Fruit fly (Drosophila melanogaster) whole organism, embryonic: ENCODE results near the gene CG15212.

Experiments
- Awh ChIP-seq: fragments of 200-800 bp; sonication (Bioruptor generic); IDR thresholded peaks from 2 replicates; pipeline ENCODE4, ENCODE4 v1.3.6; 2022; ENCODE audit warnings: missing biosample characterization, missing genetic modification characterization
- BtbVII ChIP-seq: fragments of 200-800 bp; sonication (Bioruptor generic); optimal IDR thresholded peaks from 3 replicates; lab custom pipeline; 2017; ENCODE audit warnings: missing biosample characterization, mild to moderate bottlenecking, missing genetic modification characterization
- CG12104 ChIP-seq: fragments of 200-800 bp; sonication (Bioruptor generic); optimal IDR thresholded peaks from 3 replicates; lab custom pipeline; 2016; ENCODE audit warnings: missing biosample characterization, missing genetic modification characterization
- CG13624 ChIP-seq: fragments of 200-800 bp; sonication (Bioruptor generic); optimal IDR thresholded peaks from 2 replicates; lab custom pipeline; 2016; ENCODE audit warnings: missing biosample characterization, missing genetic modification characterization
- CG17186 ChIP-seq: fragments of 200-800 bp; sonication (Bioruptor generic); optimal IDR thresholded peaks from 3 replicates; lab custom pipeline; 2017; ENCODE audit warnings: missing biosample characterization, missing genetic modification reagents, missing genetic modification characterization
- CG17361 ChIP-seq: fragments of 200-800 bp; sonication (Bioruptor generic); IDR thresholded peaks from 3 replicates; pipeline ENCODE4 v1.3.6; 2022; ENCODE audit warnings: missing biosample characterization, missing genetic modification characterization
- CG17385 ChIP-seq: fragments of 200-800 bp; sonication (Bioruptor generic); optimal IDR thresholded peaks from 3 replicates; lab custom pipeline; 2018; ENCODE audit warnings: missing biosample characterization, mild to moderate bottlenecking, missing genetic modification characterization
- CG18262 ChIP-seq: fragments of 200-800 bp; optimal IDR thresholded peaks from 3 replicates; lab custom pipeline; 2019; ENCODE audit warnings: missing biosample characterization, mild to moderate bottlenecking, missing genetic modification characterization, moderate library complexity
- CG18599 ChIP-seq: fragments of 200-800 bp; sonication (Bioruptor generic); optimal IDR thresholded peaks from 3 replicates; lab custom pipeline; 2017; ENCODE audit warnings: missing biosample characterization, missing genetic modification characterization, mild to moderate bottlenecking, moderate library complexity, missing genetic modification reagents
- CG2678 ChIP-seq: fragments of 200-800 bp; sonication (Bioruptor generic); optimal IDR thresholded peaks from 3 replicates; lab custom pipeline; 2019; ENCODE audit warnings: missing biosample characterization, mild to moderate bottlenecking, missing genetic modification characterization, moderate library complexity
- CG32767 ChIP-seq: fragments of 200-800 bp; sonication (Bioruptor generic); IDR thresholded peaks from 2 replicates; pipeline ENCODE4 v1.3.6; 2022; ENCODE audit warnings: missing biosample characterization, missing genetic modification characterization
- CG32772 ChIP-seq: fragments of 200-800 bp; sonication (Bioruptor generic); IDR thresholded peaks from 2 replicates; pipeline ENCODE4 v1.3.6; 2022; ENCODE audit warnings: missing biosample characterization, missing genetic modification characterization
- CG3281 ChIP-seq: fragments of 200-800 bp; sonication (Bioruptor generic); optimal IDR thresholded peaks from 3 replicates; lab custom pipeline; 2017; ENCODE audit warnings: missing biosample characterization, mild to moderate bottlenecking, missing genetic modification characterization
- CG4282 ChIP-seq: fragments of 200-800 bp; sonication (Bioruptor generic); optimal IDR thresholded peaks from 2 replicates; lab custom pipeline; 2016; ENCODE audit warnings: missing biosample characterization, missing genetic modification characterization
- CG5953 ChIP-seq: fragments of 200-800 bp; sonication (Bioruptor generic); IDR thresholded peaks from 2 replicates; pipeline ENCODE4 v1.3.6; 2022; ENCODE audit warnings: missing biosample characterization, missing genetic modification characterization
- CG6175 ChIP-seq: fragments of 200-800 bp; sonication (Bioruptor generic); IDR thresholded peaks from 3 replicates; pipeline ENCODE4 v1.3.6; 2022; ENCODE audit warnings: missing biosample characterization, missing genetic modification characterization
- CG7928 ChIP-seq: fragments of 200-800 bp; sonication (Bioruptor generic); optimal IDR thresholded peaks from 2 replicates; lab custom pipeline; 2017; ENCODE audit warnings: missing biosample characterization, mild to moderate bottlenecking, missing genetic modification characterization
- CG7963 ChIP-seq: fragments of 200-800 bp; sonication (Bioruptor generic); IDR thresholded peaks from 3 replicates; pipeline ENCODE4 v1.3.6; 2022; ENCODE audit warnings: missing biosample characterization, missing genetic modification characterization; ENCODE audit not compliant: partially characterized antibody
- CG7987 ChIP-seq: fragments of 200-800 bp; sonication (Bioruptor generic); optimal IDR thresholded peaks from 2 replicates; lab custom pipeline; 2018; ENCODE audit warnings: missing biosample characterization, mild to moderate bottlenecking, missing genetic modification characterization, moderate library complexity
- CG8478 ChIP-seq: fragments of >200 bp; optimal IDR thresholded peaks from 2 replicates; lab custom pipeline; 2018
- CrebB ChIP-seq: fragments of 200-800 bp; sonication (Bioruptor generic); optimal IDR thresholded peaks from 3 replicates; lab custom pipeline; 2018; ENCODE audit warnings: missing biosample characterization, mild to moderate bottlenecking, missing genetic modification characterization
- Deaf1 ChIP-seq: fragments of 200-800 bp; optimal IDR thresholded peaks from 3 replicates; lab custom pipeline; 2019; ENCODE audit warnings: missing biosample characterization, mild to moderate bottlenecking, missing genetic modification characterization, moderate library complexity
- Doc2 ChIP-seq: fragments of 200-800 bp; sonication (Bioruptor generic); IDR thresholded peaks from 2 replicates; pipeline ENCODE4 v1.3.6; 2022; ENCODE audit warnings: missing biosample characterization, missing genetic modification characterization
- Fer1 ChIP-seq: fragments of 200-800 bp; sonication (Bioruptor generic); optimal IDR thresholded peaks from 2 replicates; lab custom pipeline; 2017; ENCODE audit warnings: missing biosample characterization, mild to moderate bottlenecking, missing genetic modification characterization
- Gsc ChIP-seq: fragments of 200-800 bp; sonication (Bioruptor generic); IDR thresholded peaks from 2 replicates; pipeline ENCODE4 v1.3.6; 2022; ENCODE audit warnings: missing biosample characterization, missing genetic modification characterization
- MTF-1 ChIP-seq: fragments of 200-800 bp; sonication (Bioruptor generic); optimal IDR thresholded peaks from 2 replicates; lab custom pipeline; 2018; ENCODE audit warnings: missing biosample characterization, mild to moderate bottlenecking, missing genetic modification characterization, borderline replicate concordance
- Med ChIP-seq: fragments of 200-800 bp; sonication (Bioruptor generic); peaks from one replicate; lab custom pipeline; 2016; ENCODE audit warnings: missing biosample characterization, missing genetic modification characterization, mild to moderate bottlenecking, inconsistent platforms, moderate library complexity
- NC2α ChIP-seq: fragments of 200-800 bp; sonication (Bioruptor generic); optimal IDR thresholded peaks from 2 replicates; lab custom pipeline; 2016; ENCODE audit warnings: missing biosample characterization, missing genetic modification characterization
- Poxn ChIP-seq: fragments of 200-800 bp; sonication (Bioruptor generic); IDR thresholded peaks from 2 replicates; pipeline ENCODE4 v1.3.6; 2022; ENCODE audit warnings: missing biosample characterization, missing genetic modification characterization
- Side ChIP-seq: fragments of 200-800 bp; sonication (Bioruptor generic); optimal IDR thresholded peaks from 2 replicates; lab custom pipeline; 2016; ENCODE audit warnings: missing biosample characterization, missing genetic modification characterization
- dan ChIP-seq: fragments of 200-800 bp; sonication (Bioruptor generic); IDR thresholded peaks from 2 replicates; pipeline ENCODE4 v1.3.6; 2022; ENCODE audit warnings: missing biosample characterization, missing genetic modification characterization
- dati ChIP-seq: fragments of 200-800 bp; sonication (Bioruptor generic); IDR thresholded peaks from 2 replicates; pipeline ENCODE4 v1.3.6; 2022; ENCODE audit warnings: missing biosample characterization, missing genetic modification characterization
- disco-r ChIP-seq: fragments of 200-800 bp; sonication (Bioruptor generic); optimal IDR thresholded peaks from 2 replicates; lab custom pipeline; 2016; ENCODE audit warnings: missing biosample characterization, missing genetic modification characterization
- emc ChIP-seq: fragments of 200-800 bp; sonication (Bioruptor generic); optimal IDR thresholded peaks from 2 replicates; lab custom pipeline; 2016; ENCODE audit warnings: missing biosample characterization, missing genetic modification characterization
- eve ChIP-seq, 2 experiments: fragments of >200 bp; optimal IDR thresholded peaks; 2 replicates each; lab custom pipeline; 2017; ENCODE audit warnings: missing biosample characterization in 2 of 2, missing genetic modification characterization in 2 of 2
- ewg ChIP-seq: fragments of 200-800 bp; sonication (Bioruptor generic); optimal IDR thresholded peaks from 3 replicates; lab custom pipeline; 2017; ENCODE audit warnings: mild to moderate bottlenecking, missing biosample characterization, missing genetic modification reagents, missing genetic modification characterization
- fd64A ChIP-seq: fragments of 200-800 bp; sonication (Bioruptor generic); optimal IDR thresholded peaks from 3 replicates; lab custom pipeline; 2018; ENCODE audit warnings: missing biosample characterization, mild to moderate bottlenecking, missing genetic modification characterization
- hbn ChIP-seq: fragments of 200-800 bp; sonication (Bioruptor generic); IDR thresholded peaks from 2 replicates; pipeline ENCODE4 v1.3.6; 2022; ENCODE audit warnings: missing biosample characterization, missing genetic modification characterization; ENCODE audit not compliant: partially characterized antibody
- klu ChIP-seq: fragments of 200-800 bp; sonication (Bioruptor generic); IDR thresholded peaks from 2 replicates; pipeline ENCODE4 v1.3.6; 2022; ENCODE audit warnings: missing biosample characterization, missing genetic modification characterization
- kni ChIP-seq: fragments of 200-800 bp; sonication (Bioruptor generic); optimal IDR thresholded peaks from 3 replicates; lab custom pipeline; 2017; ENCODE audit warnings: mild to moderate bottlenecking, missing biosample characterization, missing genetic modification reagents, missing genetic modification characterization
- knrl ChIP-seq: fragments of 200-800 bp; sonication (Bioruptor generic); IDR thresholded peaks from 3 replicates; pipeline ENCODE4 v1.3.6; 2022; ENCODE audit warnings: missing biosample characterization, missing genetic modification characterization; ENCODE audit not compliant: partially characterized antibody
- lilli ChIP-seq: fragments of 200-800 bp; sonication (Bioruptor generic); optimal IDR thresholded peaks from 3 replicates; lab custom pipeline; 2016; ENCODE audit warnings: missing biosample characterization, missing genetic modification characterization
- pb ChIP-seq: fragments of 200-800 bp; sonication (Bioruptor generic); optimal IDR thresholded peaks from 3 replicates; lab custom pipeline; 2016; ENCODE audit warnings: missing biosample characterization, missing genetic modification characterization
- pnt ChIP-seq: fragments of 200-800 bp; sonication (Bioruptor generic); optimal IDR thresholded peaks from 3 replicates; lab custom pipeline; 2016; ENCODE audit warnings: missing biosample characterization, missing genetic modification characterization
- ro ChIP-seq: fragments of 200-800 bp; sonication (Bioruptor generic); IDR thresholded peaks from 2 replicates; pipeline ENCODE4 v1.3.6; 2022; ENCODE audit warnings: missing biosample characterization, missing genetic modification characterization
- row ChIP-seq: fragments of 200-800 bp; sonication (Bioruptor generic); IDR thresholded peaks from 3 replicates; pipeline ENCODE4 v1.3.6; 2022; ENCODE audit warnings: missing biosample characterization, missing genetic modification characterization
- salm ChIP-seq: fragments of 200-800 bp; sonication (Bioruptor generic); optimal IDR thresholded peaks from 2 replicates; lab custom pipeline; 2018; ENCODE audit warnings: missing biosample characterization, mild to moderate bottlenecking, missing genetic modification characterization
- seq ChIP-seq: fragments of 200-800 bp; sonication (Bioruptor generic); IDR thresholded peaks from 2 replicates; pipeline ENCODE4 v1.3.6; 2022; ENCODE audit warnings: missing biosample characterization, missing genetic modification characterization
- tap ChIP-seq: fragments of 200-800 bp; optimal IDR thresholded peaks from 3 replicates; lab custom pipeline; 2019; ENCODE audit warnings: missing biosample characterization, mild to moderate bottlenecking, missing genetic modification characterization, moderate library complexity
- unpg ChIP-seq: fragments of 200-800 bp; sonication (Bioruptor generic); optimal IDR thresholded peaks from 3 replicates; lab custom pipeline; 2018; ENCODE audit warnings: missing biosample characterization, mild to moderate bottlenecking, missing genetic modification characterization, moderate library complexity
- wor ChIP-seq: fragments of 200-800 bp; sonication (Bioruptor generic); IDR thresholded peaks from 2 replicates; pipeline ENCODE4 v1.3.6; 2022; ENCODE audit warnings: missing biosample characterization, missing genetic modification characterization
- z ChIP-seq: fragments of 200-800 bp; sonication (Bioruptor generic); IDR thresholded peaks from 3 replicates; pipeline ENCODE4 v1.3.6; 2022; ENCODE audit warnings: missing biosample characterization, missing genetic modification characterization

The CG15212 gene

dm6 chr3L:5139312-5139711, 8.0 kb downstream of the CG15212 start, which contains the start of the genes Tcs5 and CHMP2B (continued):
- TF ChIP-seq CG4282: peak; percentile 99
- peak; percentile 99 for TF ChIP-seq MTF-1 (GFP tag; lab: Kevin White, UChicago)
- TF ChIP-seq CG32772 (GFP tag; lab: Robert Waterston, UW): peak; percentile 100
- peak; percentile 100 for TF ChIP-seq Awh
- peak; percentile 100 for TF ChIP-seq CG5953 (GFP tag; lab: Robert Waterston, UW)
- TF ChIP-seq CG13624: peak; percentile 100
- peak; percentile 100 for TF ChIP-seq seq (GFP tag; lab: Robert Waterston, UW)
- peak; percentile 99 for TF ChIP-seq pnt (GFP tag; lab: Kevin White, UChicago)
- TF ChIP-seq eve (GFP tag; optimal IDR thresholded peaks at IDR 0.05; lab: Kevin White, UChicago): peak in 1 of 2 experiments; percentile 80
- TF ChIP-seq row (GFP tag; lab: Robert Waterston, UW): peak; percentile 100
- TF ChIP-seq knrl (GFP tag; lab: Robert Waterston, UW): peak; percentile 54
- TF ChIP-seq pb (GFP tag; lab: Kevin White, UChicago): peak; percentile 99
- TF ChIP-seq CrebB (tag; lab: Kevin White, UChicago): peak; percentile 99
- peak; percentile 96 for TF ChIP-seq CG17186 (GFP tag; lab: Kevin White, UChicago)
- peak; percentile 99 for TF ChIP-seq CG17385 (GFP tag; lab: Kevin White, UChicago)
- peak; percentile 100 for TF ChIP-seq wor
- TF ChIP-seq Poxn: peak; percentile 100
- peak; percentile 100 for TF ChIP-seq CG2678 (tag; lab: Kevin White, UChicago)
- peak; percentile 99 for TF ChIP-seq ewg (GFP tag; lab: Kevin White, UChicago)
- peak; percentile 100 for TF ChIP-seq CG6175
- TF ChIP-seq dan: peak; percentile 100
- TF ChIP-seq emc (GFP tag; lab: Kevin White, UChicago): peak; percentile 99
- TF ChIP-seq salm (tag; lab: Kevin White, UChicago): peak; percentile 99
- TF ChIP-seq klu (GFP tag; lab: Robert Waterston, UW): peak; percentile 100
- peak; percentile 90 for TF ChIP-seq Deaf1 (tag; lab: Kevin White, UChicago)
- peak; percentile 99 for TF ChIP-seq CG7987 (GFP tag; lab: Kevin White, UChicago)
- TF ChIP-seq CG18262 (tag; lab: Kevin White, UChicago): peak; percentile 97
- TF ChIP-seq disco-r (GFP tag; lab: Kevin White, UChicago): peak; percentile 99
- peak; percentile 99 for TF ChIP-seq NC2α (GFP tag; lab: Kevin White, UChicago)
- peak; percentile 100 for TF ChIP-seq ro (GFP tag; lab: Robert Waterston, UW)
- TF ChIP-seq Gsc (GFP tag; lab: Robert Waterston, UW): peak; percentile 100
- TF ChIP-seq Med (GFP tag; lab: Kevin White, UChicago): peak; percentile 100
- peak; percentile 96 for TF ChIP-seq CG17361 (GFP tag; lab: Robert Waterston, UW)
- peak; percentile 99 for TF ChIP-seq fd64A
- no peak for TF ChIP-seq hbn (GFP tag; lab: Robert Waterston, UW)
- TF ChIP-seq CG3281: peak; percentile 99
- peak; percentile 100 for TF ChIP-seq unpg (GFP tag; lab: Kevin White, UChicago)
- no peak for TF ChIP-seq CG7963
- peak; percentile 98 for TF ChIP-seq kni (GFP tag; lab: Kevin White, UChicago)
- TF ChIP-seq CG8478 (lab: Kevin White, UChicago): no peak
- peak; percentile 100 for TF ChIP-seq lilli (GFP tag; lab: Kevin White, UChicago)
- TF ChIP-seq dati (GFP tag; lab: Robert Waterston, UW): peak; percentile 100
- peak; percentile 99 for TF ChIP-seq Fer1 (GFP tag; lab: Kevin White, UChicago)
- TF ChIP-seq CG7928: peak; percentile 88
- peak; percentile 100 for TF ChIP-seq CG18599 (GFP tag; lab: Kevin White, UChicago)
- TF ChIP-seq CG32767: peak; percentile 100
- TF ChIP-seq tap (tag; lab: Kevin White, UChicago): peak; percentile 99
- TF ChIP-seq z: peak; percentile 90
- TF ChIP-seq CG12104 (GFP tag; lab: Kevin White, UChicago): peak; percentile 99
- peak; percentile 99 for TF ChIP-seq Side (GFP tag; lab: Kevin White, UChicago)
- TF ChIP-seq Doc2: peak; percentile 100
- peak; percentile 99 for TF ChIP-seq BtbVII (GFP tag; lab: Kevin White, UChicago)
